Fruit fly (Drosophila melanogaster) whole organism, prepupa: Measurements from ENCODE around the gene Grip.

Source experiments
- Blimp-1 ChIP-seq: fragments of 200-800 bp; sonication (Bioruptor generic); optimal IDR thresholded peaks from 3 replicates; lab custom pipeline; 2017; ENCODE audit warnings: missing biosample characterization, missing genetic modification characterization, mild to moderate bottlenecking, moderate library complexity, missing genetic modification reagents
- CG10631 ChIP-seq: fragments of 200-800 bp; sonication (Bioruptor generic); optimal IDR thresholded peaks from 2 replicates; lab custom pipeline; 2016; ENCODE audit warnings: missing biosample characterization, missing genetic modification characterization
- CG10669 ChIP-seq: fragments of 200-800 bp; sonication (Bioruptor generic); optimal IDR thresholded peaks from 3 replicates; lab custom pipeline; 2018; ENCODE audit warnings: missing biosample characterization, mild to moderate bottlenecking, missing genetic modification characterization, moderate library complexity
- CG11294 ChIP-seq: fragments of 200-800 bp; sonication (Bioruptor generic); IDR thresholded peaks from 2 replicates; pipeline ENCODE4 v1.3.6; 2022; ENCODE audit warnings: missing biosample characterization, missing genetic modification characterization
- CG11762 ChIP-seq: fragments of 200-800 bp; sonication (Bioruptor generic); optimal IDR thresholded peaks from 3 replicates; lab custom pipeline; 2016; ENCODE audit warnings: missing biosample characterization, missing genetic modification characterization; ENCODE audit not compliant: insufficient read depth
- CG11902 ChIP-seq: fragments of 200-800 bp; sonication (Bioruptor generic); optimal IDR thresholded peaks from 3 replicates; lab custom pipeline; 2016; ENCODE audit warnings: missing biosample characterization, missing genetic modification characterization
- CG1621 ChIP-seq: fragments of 200-800 bp; sonication (Bioruptor generic); optimal IDR thresholded peaks from 3 replicates; lab custom pipeline; 2018; ENCODE audit warnings: missing biosample characterization, mild to moderate bottlenecking, missing genetic modification characterization
- CG16779 ChIP-seq: fragments of 200-800 bp; sonication (Bioruptor generic); optimal IDR thresholded peaks from 3 replicates; lab custom pipeline; 2017; ENCODE audit warnings: missing biosample characterization, mild to moderate bottlenecking, missing genetic modification characterization
- CG3032 ChIP-seq: fragments of 200-800 bp; optimal IDR thresholded peaks from 2 replicates; lab custom pipeline; 2019; ENCODE audit warnings: missing biosample characterization, mild to moderate bottlenecking, missing genetic modification characterization, moderate library complexity
- CG31627 ChIP-seq: fragments of 200-800 bp; sonication (Bioruptor generic); optimal IDR thresholded peaks from 3 replicates; lab custom pipeline; 2016; ENCODE audit warnings: missing biosample characterization, missing genetic modification characterization
- CG32006 ChIP-seq: fragments of 200-800 bp; sonication (Bioruptor generic); optimal IDR thresholded peaks from 3 replicates; lab custom pipeline; 2017; ENCODE audit warnings: missing biosample characterization, mild to moderate bottlenecking, missing genetic modification characterization
- CG34406 ChIP-seq: fragments of 200-800 bp; sonication (Bioruptor generic); optimal IDR thresholded peaks from 3 replicates; lab custom pipeline; 2016; ENCODE audit warnings: missing biosample characterization, missing genetic modification characterization
- CG3919 ChIP-seq: fragments of 200-800 bp; sonication (Bioruptor generic); optimal IDR thresholded peaks from 3 replicates; lab custom pipeline; 2016; ENCODE audit warnings: missing biosample characterization, missing genetic modification characterization
- CG4318 ChIP-seq: fragments of 200-800 bp; sonication (Bioruptor generic); optimal IDR thresholded peaks from 3 replicates; lab custom pipeline; 2017; ENCODE audit warnings: missing biosample characterization, mild to moderate bottlenecking, missing genetic modification characterization
- CG6163 ChIP-seq: fragments of 200-800 bp; sonication (Bioruptor generic); IDR thresholded peaks from 3 replicates; pipeline ENCODE4 v1.3.6; 2022; ENCODE audit warnings: missing biosample characterization, missing genetic modification characterization
- CG6792 ChIP-seq: fragments of 200-800 bp; sonication (Bioruptor generic); optimal IDR thresholded peaks from 3 replicates; lab custom pipeline; 2016; ENCODE audit warnings: missing biosample characterization, missing genetic modification characterization
- CG6808 ChIP-seq: fragments of 200-800 bp; sonication (Bioruptor generic); optimal IDR thresholded peaks from 3 replicates; lab custom pipeline; 2017; ENCODE audit warnings: missing biosample characterization, missing genetic modification characterization, mild to moderate bottlenecking, moderate library complexity, missing genetic modification reagents
- CG6854 ChIP-seq: fragments of 200-800 bp; sonication (Bioruptor generic); optimal IDR thresholded peaks from 2 replicates; lab custom pipeline; 2017; ENCODE audit warnings: missing biosample characterization, mild to moderate bottlenecking, missing genetic modification characterization
- CG8319 ChIP-seq: fragments of 200-800 bp; sonication (Bioruptor generic); optimal IDR thresholded peaks from 3 replicates; lab custom pipeline; 2016; ENCODE audit warnings: missing biosample characterization, missing genetic modification characterization
- CG8632 ChIP-seq: fragments of 200-800 bp; sonication (Bioruptor generic); optimal IDR thresholded peaks from 3 replicates; lab custom pipeline; 2016; ENCODE audit warnings: missing biosample characterization, missing genetic modification characterization
- CG9139 ChIP-seq: fragments of 200-800 bp; sonication (Bioruptor generic); optimal IDR thresholded peaks from 3 replicates; lab custom pipeline; 2017; ENCODE audit warnings: missing biosample characterization, mild to moderate bottlenecking, missing genetic modification characterization
- Eip75B ChIP-seq: fragments of 200-800 bp; sonication (Bioruptor generic); optimal IDR thresholded peaks from 3 replicates; lab custom pipeline; 2016; ENCODE audit warnings: missing biosample characterization, missing genetic modification characterization
- Eip78C ChIP-seq: fragments of 200-800 bp; sonication (Bioruptor generic); peaks from one replicate; lab custom pipeline; 2016; ENCODE audit warnings: missing biosample characterization, missing genetic modification characterization
- Ets21C ChIP-seq: fragments of 200-800 bp; sonication (Bioruptor generic); optimal IDR thresholded peaks from 3 replicates; lab custom pipeline; 2016; ENCODE audit warnings: missing biosample characterization, missing genetic modification characterization
- Ets96B ChIP-seq: fragments of 200-800 bp; optimal IDR thresholded peaks from 2 replicates; lab custom pipeline; 2019; ENCODE audit warnings: missing biosample characterization, mild to moderate bottlenecking, missing genetic modification characterization, moderate library complexity
- Hr39 ChIP-seq: fragments of 200-800 bp; sonication (Bioruptor generic); optimal IDR thresholded peaks from 2 replicates; lab custom pipeline; 2016; ENCODE audit warnings: missing biosample characterization, missing genetic modification characterization
- Lpt ChIP-seq: fragments of 200-800 bp; sonication (Bioruptor generic); optimal IDR thresholded peaks from 3 replicates; lab custom pipeline; 2016; ENCODE audit warnings: missing biosample characterization, missing genetic modification characterization
- Met ChIP-seq: fragments of 200-800 bp; sonication (Bioruptor generic); optimal IDR thresholded peaks from 3 replicates; lab custom pipeline; 2016; ENCODE audit warnings: missing biosample characterization, missing genetic modification characterization
- OdsH ChIP-seq: fragments of 200-800 bp; sonication (Bioruptor generic); optimal IDR thresholded peaks from 3 replicates; lab custom pipeline; 2016; ENCODE audit warnings: missing biosample characterization, missing genetic modification characterization
- Smox ChIP-seq: fragments of 200-800 bp; sonication (Bioruptor generic); optimal IDR thresholded peaks from 3 replicates; lab custom pipeline; 2016; ENCODE audit warnings: missing biosample characterization, missing genetic modification characterization
- Sox102F ChIP-seq: fragments of 200-800 bp; sonication (Bioruptor generic); optimal IDR thresholded peaks from 2 replicates; lab custom pipeline; 2016; ENCODE audit warnings: missing biosample characterization, mild to moderate bottlenecking, missing genetic modification characterization
- Sox14 ChIP-seq: fragments of 200-800 bp; sonication (Bioruptor generic); optimal IDR thresholded peaks from 3 replicates; lab custom pipeline; 2016; ENCODE audit warnings: missing biosample characterization, missing genetic modification characterization
- Sox15 ChIP-seq: fragments of 200-800 bp; sonication (Bioruptor generic); optimal IDR thresholded peaks from 3 replicates; lab custom pipeline; 2016; ENCODE audit warnings: missing biosample characterization, missing genetic modification characterization
- achi ChIP-seq: fragments of 200-800 bp; sonication (Bioruptor generic); optimal IDR thresholded peaks from 3 replicates; lab custom pipeline; 2016; ENCODE audit warnings: missing biosample characterization, missing genetic modification characterization
- acj6 ChIP-seq: fragments of 200-800 bp; sonication (Bioruptor generic); optimal IDR thresholded peaks from 3 replicates; lab custom pipeline; 2016; ENCODE audit warnings: missing biosample characterization, missing genetic modification characterization
- cyc ChIP-seq: fragments of 200-800 bp; sonication (Bioruptor generic); optimal IDR thresholded peaks from 3 replicates; lab custom pipeline; 2016; ENCODE audit warnings: missing biosample characterization, missing genetic modification characterization
- eg ChIP-seq: fragments of 200-800 bp; sonication (Bioruptor generic); IDR thresholded peaks from 3 replicates; pipeline ENCODE4 v1.3.6; 2022; ENCODE audit warnings: missing biosample characterization, missing genetic modification characterization
- fd59A ChIP-seq: fragments of 200-800 bp; sonication (Bioruptor generic); optimal IDR thresholded peaks from 2 replicates; lab custom pipeline; 2017; ENCODE audit warnings: missing biosample characterization, mild to moderate bottlenecking, missing genetic modification characterization, missing genetic modification reagents
- fd85E ChIP-seq: fragments of 200-800 bp; sonication (Bioruptor generic); optimal IDR thresholded peaks from 3 replicates; lab custom pipeline; 2016; ENCODE audit warnings: missing biosample characterization, missing genetic modification characterization
- fkh ChIP-seq: fragments of 200-800 bp; sonication (Bioruptor generic); optimal IDR thresholded peaks from 3 replicates; lab custom pipeline; 2017; ENCODE audit warnings: missing biosample characterization, mild to moderate bottlenecking, missing genetic modification characterization, moderate library complexity
- lz ChIP-seq: fragments of 200-800 bp; sonication (Bioruptor generic); optimal IDR thresholded peaks from 3 replicates; lab custom pipeline; 2016; ENCODE audit warnings: missing biosample characterization, missing genetic modification characterization
- net ChIP-seq: fragments of 200-800 bp; sonication (Bioruptor generic); optimal IDR thresholded peaks from 3 replicates; lab custom pipeline; 2016; ENCODE audit warnings: missing biosample characterization, missing genetic modification characterization
- pdm3 ChIP-seq: fragments of 200-800 bp; sonication (Bioruptor generic); optimal IDR thresholded peaks from 3 replicates; lab custom pipeline; 2016; ENCODE audit warnings: missing biosample characterization, missing genetic modification characterization
- spab ChIP-seq: fragments of 200-800 bp; sonication (Bioruptor generic); optimal IDR thresholded peaks from 2 replicates; lab custom pipeline; 2017; ENCODE audit warnings: missing biosample characterization, mild to moderate bottlenecking, missing genetic modification characterization, missing genetic modification reagents
- ss ChIP-seq, 2 experiments: fragments of 200-800 bp; sonication (Bioruptor generic); optimal IDR thresholded peaks; 2 replicates in 1 of 2; 3 replicates in 1 of 2; lab custom pipeline; 2017 to 2018; ENCODE audit warnings: mild to moderate bottlenecking in 2 of 2, missing biosample characterization in 2 of 2, missing genetic modification characterization in 2 of 2, moderate library complexity in 1 of 2
- svp ChIP-seq: fragments of 200-800 bp; sonication (Bioruptor generic); peaks from one replicate; lab custom pipeline; 2016; ENCODE audit warnings: missing biosample characterization, missing genetic modification characterization
- topi ChIP-seq: fragments of 200-800 bp; sonication (Bioruptor generic); optimal IDR thresholded peaks from 3 replicates; lab custom pipeline; 2016; ENCODE audit warnings: missing biosample characterization, missing genetic modification characterization
- vri ChIP-seq: fragments of 200-800 bp; sonication (Bioruptor generic); optimal IDR thresholded peaks from 3 replicates; lab custom pipeline; 2016; ENCODE audit warnings: missing biosample characterization, mild to moderate bottlenecking, missing genetic modification characterization

The Grip gene

DNA sequence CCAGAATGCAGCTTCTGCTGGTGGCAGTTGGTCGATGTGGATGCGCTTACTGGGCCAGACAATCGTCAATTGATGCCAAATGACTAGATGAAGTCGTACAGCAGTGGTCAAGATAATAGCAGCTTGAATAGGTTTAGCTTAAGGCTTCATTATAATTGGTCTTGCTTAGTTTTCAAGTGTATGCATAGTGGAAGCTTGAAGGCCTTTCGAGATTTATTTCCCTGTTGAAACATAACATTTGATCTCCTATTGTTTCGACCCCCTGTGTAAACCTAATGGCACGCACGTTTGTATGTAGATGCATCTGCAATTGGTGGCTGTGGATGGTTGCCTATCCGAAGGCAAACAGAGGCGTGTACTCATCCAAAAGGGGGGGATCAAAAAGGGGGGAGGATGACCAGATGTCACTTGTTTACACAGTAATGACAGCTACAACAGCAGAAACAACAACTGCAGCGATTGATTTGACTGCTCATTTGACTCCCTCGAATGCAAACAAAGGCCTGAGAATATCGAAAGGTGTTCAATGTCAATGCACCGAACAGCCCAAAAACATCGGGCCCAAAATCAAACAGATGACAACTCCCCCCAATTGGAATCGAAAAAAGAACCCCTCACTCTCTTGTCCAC, 2.1 kb downstream of the Grip start (continued):
- TF ChIP-seq Lpt (GFP tag; lab: Kevin White, UChicago) = peak; percentile 76
- TF ChIP-seq CG6792 (GFP tag; lab: Kevin White, UChicago) = peak; percentile 38
- TF ChIP-seq ss (GFP tag; optimal IDR thresholded peaks at IDR 0.05; lab: Kevin White, UChicago) = peak; percentile 14 to 30
- TF ChIP-seq fd59A = peak; percentile 30
- no peak for TF ChIP-seq cyc (GFP tag; lab: Kevin White, UChicago)
- TF ChIP-seq OdsH = peak; percentile 56
- TF ChIP-seq Hr39 (GFP tag; lab: Kevin White, UChicago) = peak; percentile 24
- peak; percentile 29 for TF ChIP-seq lz (GFP tag; lab: Kevin White, UChicago)
- no peak for TF ChIP-seq CG11902
- peak; percentile 42 for TF ChIP-seq fkh (GFP tag; lab: Kevin White, UChicago)
- no peak for TF ChIP-seq CG8319
- TF ChIP-seq CG9139 = no peak
- peak; percentile 3 for TF ChIP-seq CG31627 (GFP tag; lab: Kevin White, UChicago)
- TF ChIP-seq spab (GFP tag; lab: Kevin White, UChicago) = peak; percentile 44
- TF ChIP-seq CG10631 (GFP tag; lab: Kevin White, UChicago) = peak; percentile 63
- TF ChIP-seq fd85E = no peak
- peak; percentile 8 for TF ChIP-seq CG8632
- TF ChIP-seq CG6808 (GFP tag; lab: Kevin White, UChicago) = peak; percentile 40
- TF ChIP-seq Ets96B (tag; lab: Kevin White, UChicago) = peak; percentile 57
- peak; percentile 18 for TF ChIP-seq Sox102F
- peak; percentile 79 for TF ChIP-seq CG32006 (GFP tag; lab: Kevin White, UChicago)
- peak; percentile 28 for TF ChIP-seq CG16779 (tag; lab: Kevin White, UChicago)
- no peak for TF ChIP-seq vri (GFP tag; lab: Kevin White, UChicago)
- peak; percentile 61 for TF ChIP-seq CG4318
- no peak for TF ChIP-seq Smox (GFP tag; lab: Kevin White, UChicago)
- TF ChIP-seq CG34406 = peak; percentile 21
- peak; percentile 68 for TF ChIP-seq Eip75B (GFP tag; lab: Kevin White, UChicago)
- peak; percentile 53 for TF ChIP-seq CG10669
- peak; percentile 91 for TF ChIP-seq CG6163 (GFP tag; lab: Robert Waterston, UW)
- TF ChIP-seq Sox14 = peak; percentile 62
- no peak for TF ChIP-seq Blimp-1 (GFP tag; lab: Kevin White, UChicago)
- TF ChIP-seq net = peak; percentile 68
- peak; percentile 55 for TF ChIP-seq achi
- TF ChIP-seq Ets21C (GFP tag; lab: Kevin White, UChicago) = no peak
- peak; percentile 29 for TF ChIP-seq CG11762 (GFP tag; lab: Kevin White, UChicago)
- peak; percentile 67; the same call in 1 of the 2 replicates for TF ChIP-seq CG11294 (GFP tag; lab: Robert Waterston, UW)
- no peak for TF ChIP-seq CG6854 (GFP tag; lab: Kevin White, UChicago)
- peak; percentile 68 for TF ChIP-seq CG1621 (tag; lab: Kevin White, UChicago)
- peak; percentile 92 for TF ChIP-seq eg (GFP tag; lab: Robert Waterston, UW)

DNA sequence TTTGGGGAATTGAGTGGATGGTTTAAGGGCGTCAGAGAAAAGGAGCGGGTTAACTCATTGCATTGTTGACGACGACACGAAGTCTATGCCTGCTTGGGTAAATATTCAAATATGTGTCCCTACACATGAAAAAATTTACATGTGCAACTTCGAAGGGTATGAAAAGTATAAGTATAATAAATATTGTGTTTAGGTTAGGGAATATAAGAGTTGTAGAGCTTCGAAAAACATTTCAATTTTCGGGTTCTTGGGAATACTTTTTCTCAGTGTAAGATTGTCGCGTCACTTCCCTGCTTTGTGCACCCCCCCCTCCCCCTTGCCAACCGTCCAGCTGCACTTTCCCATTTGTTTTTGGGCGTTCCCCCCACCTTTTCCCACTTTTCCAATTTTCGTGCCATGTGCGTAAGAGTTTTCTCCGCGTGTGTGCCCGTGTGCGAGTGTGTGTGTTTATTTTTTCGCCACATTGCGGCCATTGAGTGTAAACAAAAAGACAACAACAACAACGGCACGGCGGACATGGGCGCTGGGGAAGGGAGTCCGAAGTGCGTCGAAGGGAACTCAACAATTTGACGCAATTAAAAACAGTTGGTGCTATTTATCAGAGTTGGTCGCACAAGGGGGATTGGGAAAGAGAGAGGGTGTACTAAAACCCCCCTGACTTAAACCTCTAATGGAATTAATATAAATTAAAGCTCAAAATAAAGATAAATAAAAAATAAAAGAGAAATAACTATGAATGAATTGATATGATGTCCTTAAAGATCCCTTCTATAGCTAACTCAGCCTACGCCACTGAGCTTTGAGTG, 4.0 kb downstream of the Grip start:
- TF ChIP-seq fd85E (no peak), svp (GFP tag; lab: Kevin White, UChicago) (peak; percentile 79), CG3032 (peak; percentile 50), Smox (GFP tag; lab: Kevin White, UChicago) (peak; percentile 55), CG6808 (GFP tag; lab: Kevin White, UChicago) (peak; percentile 54), CG9139 (no peak), pdm3 (GFP tag; lab: Kevin White, UChicago) (peak; percentile 31), CG31627 (GFP tag; lab: Kevin White, UChicago) (peak; percentile 25), CG4318 (peak; percentile 31), CG16779 (tag; lab: Kevin White, UChicago) (no peak), topi (GFP tag; lab: Kevin White, UChicago) (peak; percentile 40), Met (GFP tag; lab: Kevin White, UChicago) (peak; percentile 39), CG1621 (tag; lab: Kevin White, UChicago) (no peak), CG8632 (peak; percentile 31), Sox15 (no peak), CG11762 (GFP tag; lab: Kevin White, UChicago) (no peak), CG3919 (GFP tag; lab: Kevin White, UChicago) (peak; percentile 16), cyc (GFP tag; lab: Kevin White, UChicago) (peak; percentile 29), acj6 (GFP tag; lab: Kevin White, UChicago) (peak; percentile 22), Eip78C (GFP tag; lab: Kevin White, UChicago) (peak; percentile 86), CG34406 (peak; percentile 33), Lpt (GFP tag; lab: Kevin White, UChicago) (peak; percentile 10)
